4 fruit fly cellular contexts compared by ENCODE assay signal in the genomic region with DNA sequence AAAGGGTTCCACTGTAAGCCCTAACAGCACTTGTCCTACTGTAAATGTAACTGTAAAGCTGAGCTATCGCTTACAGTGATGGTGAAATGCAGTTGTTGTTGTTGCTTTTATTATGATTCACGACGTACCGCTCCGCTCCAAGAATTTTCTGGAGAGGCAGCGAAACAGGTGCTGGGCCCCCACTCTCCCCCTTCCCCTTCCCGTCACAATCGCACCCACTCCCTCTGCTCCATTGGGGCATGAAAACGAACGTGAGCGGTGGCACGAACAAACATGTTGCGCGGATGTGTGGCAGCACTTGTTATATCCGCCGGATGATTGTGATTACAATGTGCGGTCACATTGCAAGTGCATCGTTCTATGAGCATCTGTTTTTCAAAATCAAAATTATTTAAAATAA.
TF ChIP-seq lines count a peak whose summit lies in the region.

No protein-coding gene starts in this region.

- TF ChIP-seq CTCF in whole organism, embryonic (GFP tag; optimal IDR thresholded peaks at IDR 0.05; lab: Kevin White, UChicago): no peak

TF ChIP-seq in whole organism, adult, 20 proteins besides CTCF, POLR2A, EP300 and RAD21:
- TF ChIP-seq CG14711 (tag; optimal IDR thresholded peaks at IDR 0.05; lab: Kevin White, UChicago): no peak
- TF ChIP-seq ovo (GFP tag; optimal IDR thresholded peaks at IDR 0.05; lab: Kevin White, UChicago): peak; percentile 13

TF ChIP-seq in whole organism, embryonic, 481 proteins besides CTCF, POLR2A, EP300 and RAD21 (continues in another document):
- TF ChIP-seq CG4360 (GFP tag; IDR thresholded peaks at IDR 0.05; lab: Robert Waterston, UW) (peak; percentile 71), bsh (GFP tag; optimal IDR thresholded peaks at IDR 0.05; lab: Kevin White, UChicago) (no peak), stwl (tag; optimal IDR thresholded peaks at IDR 0.05; lab: Kevin White, UChicago) (peak; percentile 51), Dref (GFP tag; IDR thresholded peaks at IDR 0.05; lab: Robert Waterston, UW) (no peak), CG6791 (GFP tag; IDR thresholded peaks at IDR 0.05; lab: Robert Waterston, UW; ENCODE audit: partially characterized antibody) (peak; percentile 15; the same call in 1 of the 3 replicates), crol (GFP tag; IDR thresholded peaks at IDR 0.05; lab: Robert Waterston, UW) (peak; percentile 84), pfk (GFP tag; optimal IDR thresholded peaks at IDR 0.05; lab: Kevin White, UChicago) (peak; percentile 4), HLHmδ (GFP tag; optimal IDR thresholded peaks at IDR 0.05; lab: Kevin White, UChicago) (peak; percentile 72), Trl (optimal IDR thresholded peaks at IDR 0.05; lab: Kevin White, UChicago) (peak in 1 of 2 experiments; percentile 8), Trl (GFP tag; optimal IDR thresholded peaks at IDR 0.05; lab: Kevin White, UChicago) (no peak), Blimp-1 (GFP tag; optimal IDR thresholded peaks at IDR 0.05; lab: Kevin White, UChicago) (peak; percentile 45), trem (tag; optimal IDR thresholded peaks at IDR 0.05; lab: Kevin White, UChicago) (no peak), CG14710 (tag; optimal IDR thresholded peaks at IDR 0.05; lab: Kevin White, UChicago) (peak; percentile 43), CG13775 (GFP tag; optimal IDR thresholded peaks at IDR 0.05; lab: Kevin White, UChicago) (peak; percentile 58), kni (GFP tag; optimal IDR thresholded peaks at IDR 0.05; lab: Kevin White, UChicago) (peak; percentile 75), gfzf (GFP tag; optimal IDR thresholded peaks at IDR 0.05; lab: Kevin White, UChicago) (peak; percentile 28), onecut (GFP tag; IDR thresholded peaks at IDR 0.05; lab: Robert Waterston, UW) (no peak), nom (GFP tag; optimal IDR thresholded peaks at IDR 0.05; lab: Kevin White, UChicago) (peak; percentile 52), CG9876 (GFP tag; optimal IDR thresholded peaks at IDR 0.05; lab: Kevin White, UChicago) (no peak), chm (GFP tag; IDR thresholded peaks at IDR 0.05; lab: Robert Waterston, UW) (0 out of 2 replicates have a peak, but pooled peaks have one; percentile 10), Opbp (GFP tag; IDR thresholded peaks at IDR 0.05; lab: Robert Waterston, UW; ENCODE audit: partially characterized antibody) (no peak), CG5180 (GFP tag; optimal IDR thresholded peaks at IDR 0.05; lab: Kevin White, UChicago) (peak; percentile 66), kah (GFP tag; optimal IDR thresholded peaks at IDR 0.05; lab: Kevin White, UChicago) (peak; percentile 4), sd (tag; optimal IDR thresholded peaks at IDR 0.05; lab: Kevin White, UChicago) (peak; percentile 25), twi (tag; optimal IDR thresholded peaks at IDR 0.05; lab: Kevin White, UChicago) (peak; percentile 44), CG33557 (GFP tag; optimal IDR thresholded peaks at IDR 0.05; lab: Kevin White, UChicago) (no peak), p53 (GFP tag; optimal IDR thresholded peaks at IDR 0.05; lab: Kevin White, UChicago) (peak; percentile 84)

TF ChIP-seq in whole organism, prepupa, 60 proteins besides CTCF, POLR2A, EP300 and RAD21:
- TF ChIP-seq ss (GFP tag; optimal IDR thresholded peaks at IDR 0.05; lab: Kevin White, UChicago) (peak; percentile 4 to 43), Blimp-1 (GFP tag; optimal IDR thresholded peaks at IDR 0.05; lab: Kevin White, UChicago) (peak; percentile 21), CG16779 (tag; optimal IDR thresholded peaks at IDR 0.05; lab: Kevin White, UChicago) (no peak), CG32006 (GFP tag; optimal IDR thresholded peaks at IDR 0.05; lab: Kevin White, UChicago) (no peak)

TF ChIP-seq in whole organism, pupa, 21 proteins besides CTCF, POLR2A, EP300 and RAD21:
- no peak for TF ChIP-seq CG4496 (GFP tag; IDR thresholded peaks at IDR 0.05; lab: Robert Waterston, UW)
- peak; percentile 67 for TF ChIP-seq CG13204 (GFP tag; optimal IDR thresholded peaks at IDR 0.05; lab: Kevin White, UChicago)
